5 fruit fly cellular contexts compared by ENCODE assay signal in the genomic region with DNA sequence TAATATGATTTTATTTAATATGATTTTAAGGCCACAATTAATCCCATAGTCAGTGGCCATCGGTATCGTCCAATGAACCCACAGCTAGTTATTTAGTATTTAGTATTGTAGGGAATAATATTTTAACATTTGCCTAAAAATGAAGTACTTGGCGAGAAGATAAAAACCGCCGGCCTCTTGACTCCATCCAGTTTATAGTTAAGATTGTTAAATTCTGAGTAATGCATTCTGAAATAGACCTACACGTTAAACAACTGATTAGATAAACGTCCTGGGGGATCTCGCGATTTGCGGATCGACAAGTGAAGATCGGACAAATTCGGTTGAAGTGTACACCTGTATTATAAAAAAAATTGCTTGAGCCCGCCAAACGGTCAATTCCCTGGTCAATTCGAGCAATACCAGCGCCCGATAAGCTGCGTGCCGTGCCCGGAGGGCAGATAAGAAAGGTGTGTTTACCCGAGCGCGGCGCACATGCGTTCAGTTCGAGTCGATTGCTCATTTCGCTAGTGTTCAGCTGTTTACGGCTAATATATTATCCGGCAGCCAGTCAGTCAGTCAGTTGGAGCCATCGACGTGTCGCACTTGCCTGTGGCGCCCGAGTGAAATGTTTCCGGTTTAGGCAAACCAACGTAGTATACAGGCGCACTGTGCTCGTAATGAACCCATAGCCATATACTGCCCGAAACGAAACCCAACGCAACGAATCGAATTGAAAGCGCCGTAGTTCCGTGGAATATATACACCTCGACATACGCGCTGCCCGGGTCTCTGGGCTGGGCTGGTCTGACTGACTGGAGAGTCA.
TF ChIP-seq lines count a peak whose summit lies in the region.

No protein-coding gene starts in this region.

- no peak for TF ChIP-seq CTCF in whole organism, embryonic (GFP tag; optimal IDR thresholded peaks at IDR 0.05; lab: Kevin White, UChicago)

TF ChIP-seq in whole organism, adult, 20 proteins besides CTCF, POLR2A, EP300 and RAD21 (continues in another document):
- TF ChIP-seq CG33017 (tag; optimal IDR thresholded peaks at IDR 0.05; lab: Kevin White, UChicago) (peak; percentile 10), toe (GFP tag; optimal IDR thresholded peaks at IDR 0.05; lab: Kevin White, UChicago) (no peak), kay (GFP tag; lab: Kevin White, UChicago; ENCODE audit: borderline replicate concordance) (peak; percentile 52), cic (GFP tag; optimal IDR thresholded peaks at IDR 0.05; lab: Kevin White, UChicago) (peak; percentile 91), CG1620 (GFP tag; optimal IDR thresholded peaks at IDR 0.05; lab: Kevin White, UChicago) (no peak), CG12768 (GFP tag; optimal IDR thresholded peaks at IDR 0.05; lab: Kevin White, UChicago) (no peak), Clk (GFP tag; optimal IDR thresholded peaks at IDR 0.05; lab: Kevin White, UChicago) (no peak), CG7045 (GFP tag; optimal IDR thresholded peaks at IDR 0.05; lab: Kevin White, UChicago) (no peak), CG14711 (tag; optimal IDR thresholded peaks at IDR 0.05; lab: Kevin White, UChicago) (no peak), Mnt (GFP tag; optimal IDR thresholded peaks at IDR 0.05; lab: Kevin White, UChicago) (peak; percentile 82), ovo (GFP tag; optimal IDR thresholded peaks at IDR 0.05; lab: Kevin White, UChicago) (no peak), CG5204 (GFP tag; optimal IDR thresholded peaks at IDR 0.05; lab: Kevin White, UChicago) (no peak), tj (GFP tag; optimal IDR thresholded peaks at IDR 0.05; lab: Kevin White, UChicago) (no peak), Hr96 (GFP tag; optimal IDR thresholded peaks at IDR 0.05; lab: Kevin White, UChicago) (no peak), bab1 (GFP tag; optimal IDR thresholded peaks at IDR 0.05; lab: Kevin White, UChicago) (no peak), cnc (optimal IDR thresholded peaks at IDR 0.05; lab: Kevin White, UChicago) (no peak), CG7101 (tag; optimal IDR thresholded peaks at IDR 0.05; lab: Kevin White, UChicago) (no peak)

TF ChIP-seq in whole organism, embryonic, 481 proteins besides CTCF, POLR2A, EP300 and RAD21 (continues in another document):
- TF ChIP-seq CG9817 (tag; optimal IDR thresholded peaks at IDR 0.05; lab: Kevin White, UChicago) (no peak), btn (GFP tag; optimal IDR thresholded peaks at IDR 0.05; lab: Kevin White, UChicago) (no peak), Gug (GFP tag; IDR thresholded peaks at IDR 0.05; lab: Robert Waterston, UW) (no peak), CG15696 (tag; optimal IDR thresholded peaks at IDR 0.05; lab: Kevin White, UChicago) (no peak), Aef1 (GFP tag; IDR thresholded peaks at IDR 0.05; lab: Robert Waterston, UW) (no peak), CG4820 (GFP tag; optimal IDR thresholded peaks at IDR 0.05; lab: Kevin White, UChicago) (no peak), Asciz (GFP tag; optimal IDR thresholded peaks at IDR 0.05; lab: Kevin White, UChicago) (no peak), pnt (GFP tag; optimal IDR thresholded peaks at IDR 0.05; lab: Kevin White, UChicago) (no peak), h (optimal IDR thresholded peaks at IDR 0.05; lab: Kevin White, UChicago) (no peak), Ptx1 (GFP tag; IDR thresholded peaks at IDR 0.05; lab: Robert Waterston, UW) (no peak), CG1647 (GFP tag; optimal IDR thresholded peaks at IDR 0.05; lab: Kevin White, UChicago) (no peak), D (optimal IDR thresholded peaks at IDR 0.05; lab: Kevin White, UChicago) (no peak), D (GFP tag; optimal IDR thresholded peaks at IDR 0.05; lab: Kevin White, UChicago) (no peak), ci (GFP tag; IDR thresholded peaks at IDR 0.05; lab: Robert Waterston, UW) (0 out of 3 replicates have a peak, but pooled peaks have one; percentile 25), CG32767 (GFP tag; IDR thresholded peaks at IDR 0.05; lab: Robert Waterston, UW) (no peak), CrebB (tag; optimal IDR thresholded peaks at IDR 0.05; lab: Kevin White, UChicago) (peak; percentile 13), lab (GFP tag; optimal IDR thresholded peaks at IDR 0.05; lab: Kevin White, UChicago) (peak; percentile 65), CG17186 (GFP tag; optimal IDR thresholded peaks at IDR 0.05; lab: Kevin White, UChicago) (no peak)

TF ChIP-seq in whole organism, prepupa, 60 proteins besides CTCF, POLR2A, EP300 and RAD21:
- TF ChIP-seq CG6163 (GFP tag; IDR thresholded peaks at IDR 0.05; lab: Robert Waterston, UW) (peak; percentile 23; the same call in 1 of the 3 replicates), CG31627 (GFP tag; optimal IDR thresholded peaks at IDR 0.05; lab: Kevin White, UChicago) (no peak), net (GFP tag; optimal IDR thresholded peaks at IDR 0.05; lab: Kevin White, UChicago) (no peak), Met (GFP tag; optimal IDR thresholded peaks at IDR 0.05; lab: Kevin White, UChicago) (no peak), fkh (GFP tag; optimal IDR thresholded peaks at IDR 0.05; lab: Kevin White, UChicago) (peak; percentile 26), svp (GFP tag; lab: Kevin White, UChicago) (peak; percentile 88), Eip78C (GFP tag; lab: Kevin White, UChicago) (peak; percentile 24), vri (GFP tag; optimal IDR thresholded peaks at IDR 0.05; lab: Kevin White, UChicago) (peak; percentile 44), fd85E (GFP tag; optimal IDR thresholded peaks at IDR 0.05; lab: Kevin White, UChicago) (no peak), CG3919 (GFP tag; optimal IDR thresholded peaks at IDR 0.05; lab: Kevin White, UChicago) (no peak)

TF ChIP-seq in whole organism, pupa, 21 proteins besides CTCF, POLR2A, EP300 and RAD21:
- TF ChIP-seq CG17806 (tag; optimal IDR thresholded peaks at IDR 0.05; lab: Kevin White, UChicago) (no peak), CG12605 (GFP tag; IDR thresholded peaks at IDR 0.05; lab: Robert Waterston, UW) (no peak), EcR (GFP tag; optimal IDR thresholded peaks at IDR 0.05; lab: Kevin White, UChicago) (peak; percentile 18), CG4496 (GFP tag; IDR thresholded peaks at IDR 0.05; lab: Robert Waterston, UW) (no peak), D1 (tag; optimal IDR thresholded peaks at IDR 0.05; lab: Kevin White, UChicago) (no peak), CG32121 (GFP tag; IDR thresholded peaks at IDR 0.05; lab: Robert Waterston, UW) (peak; percentile 36; the same call in 1 of the 2 replicates), fd96Ca (GFP tag; IDR thresholded peaks at IDR 0.05; lab: Robert Waterston, UW) (no peak), CG15710 (tag; optimal IDR thresholded peaks at IDR 0.05; lab: Kevin White, UChicago) (no peak), CG14655 (GFP tag; optimal IDR thresholded peaks at IDR 0.05; lab: Kevin White, UChicago) (no peak)
TF ChIP-seq in whole organism, pupa: peak in this region for 2.

TF ChIP-seq in whole organism, wandering third instar larva, 38 proteins besides CTCF, POLR2A, EP300 and RAD21:
- TF ChIP-seq ey (GFP tag; optimal IDR thresholded peaks at IDR 0.05; lab: Kevin White, UChicago) (no peak), lola (GFP tag; optimal IDR thresholded peaks at IDR 0.05; lab: Kevin White, UChicago) (no peak), CG9705 (GFP tag; optimal IDR thresholded peaks at IDR 0.05; lab: Kevin White, UChicago) (no peak), Jra (GFP tag; optimal IDR thresholded peaks at IDR 0.05; lab: Kevin White, UChicago) (peak; percentile 0), Hr83 (GFP tag; optimal IDR thresholded peaks at IDR 0.05; lab: Kevin White, UChicago; ENCODE audit: poor library complexity, severe bottlenecking) (peak; percentile 37), h (GFP tag; optimal IDR thresholded peaks at IDR 0.05; lab: Kevin White, UChicago) (peak; percentile 59), Rel (GFP tag; optimal IDR thresholded peaks at IDR 0.05; lab: Kevin White, UChicago) (no peak), Rel (tag; optimal IDR thresholded peaks at IDR 0.05; lab: Kevin White, UChicago) (peak; percentile 79), Sp1 (GFP tag; optimal IDR thresholded peaks at IDR 0.05; lab: Kevin White, UChicago) (peak; percentile 5)
